Fruit fly (Drosophila melanogaster) whole organism, wandering third instar larva: Measurements from ENCODE around the gene ATPsyngamma.

Experiments used
- CG32264 ChIP-seq: fragments of 200-800 bp; sonication (Bioruptor generic); optimal IDR thresholded peaks from 2 replicates; lab custom pipeline; 2016; ENCODE audit warnings: missing biosample characterization, missing genetic modification characterization
- Sp1 ChIP-seq: fragments of 200-800 bp; sonication (Bioruptor generic); optimal IDR thresholded peaks from 3 replicates; lab custom pipeline; 2019; ENCODE audit warnings: missing biosample characterization, mild to moderate bottlenecking, missing genetic modification characterization, moderate library complexity
- h ChIP-seq: fragments of 200-800 bp; sonication (Bioruptor generic); optimal IDR thresholded peaks from 3 replicates; lab custom pipeline; 2016; ENCODE audit warnings: missing biosample characterization, mild to moderate bottlenecking, missing genetic modification characterization
- pan ChIP-seq: fragments of >200 bp; optimal IDR thresholded peaks from 2 replicates; lab custom pipeline; 2017
- usp ChIP-seq: fragments of >200 bp; optimal IDR thresholded peaks from 2 replicates; lab custom pipeline; 2017; ENCODE audit warnings: missing biosample characterization, missing genetic modification characterization

DNA sequence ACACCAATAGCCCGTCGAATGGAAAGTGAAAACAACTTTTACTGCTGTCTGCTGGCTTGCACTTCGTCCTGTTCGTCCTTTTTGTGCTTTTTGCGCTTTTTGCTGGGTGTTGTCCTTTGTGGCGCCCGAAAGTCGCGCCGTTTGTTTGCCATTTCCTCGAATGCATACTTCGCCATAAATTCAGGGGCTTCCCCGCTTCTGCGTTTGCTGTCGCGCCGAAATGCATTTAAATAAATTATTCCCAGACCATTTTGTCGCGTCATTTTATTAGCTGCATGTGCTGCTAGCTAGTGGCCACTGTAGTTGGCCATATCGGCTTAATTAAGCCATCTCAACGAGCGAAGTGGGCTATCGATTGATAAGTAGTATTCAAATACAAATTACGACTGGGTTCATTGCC is 36.3 kb upstream of the ATPsyngamma start:
- TF ChIP-seq usp (GFP tag; lab: Kevin White, UChicago) (no peak), h (GFP tag; lab: Kevin White, UChicago) (no peak), pan (lab: Kevin White, UChicago) (no peak), Sp1 (no peak), CG32264 (GFP tag; lab: Kevin White, UChicago) (no peak)
